Fruit fly (Drosophila melanogaster) whole organism, prepupa: ENCODE data around the gene CG17140.

ENCODE experiments used
- CG1621 ChIP-seq: fragments of 200-800 bp; sonication (Bioruptor generic); optimal IDR thresholded peaks from 3 replicates; lab custom pipeline; 2018; ENCODE audit warnings: missing biosample characterization, mild to moderate bottlenecking, missing genetic modification characterization
- Hr4 ChIP-seq: fragments of 200-800 bp; sonication (Bioruptor generic); optimal IDR thresholded peaks from 3 replicates; lab custom pipeline; 2016; ENCODE audit warnings: missing biosample characterization, missing genetic modification characterization
- Lpt ChIP-seq: fragments of 200-800 bp; sonication (Bioruptor generic); optimal IDR thresholded peaks from 3 replicates; lab custom pipeline; 2016; ENCODE audit warnings: missing biosample characterization, missing genetic modification characterization
- fd59A ChIP-seq: fragments of 200-800 bp; sonication (Bioruptor generic); optimal IDR thresholded peaks from 2 replicates; lab custom pipeline; 2017; ENCODE audit warnings: missing biosample characterization, mild to moderate bottlenecking, missing genetic modification characterization, missing genetic modification reagents

DNA sequence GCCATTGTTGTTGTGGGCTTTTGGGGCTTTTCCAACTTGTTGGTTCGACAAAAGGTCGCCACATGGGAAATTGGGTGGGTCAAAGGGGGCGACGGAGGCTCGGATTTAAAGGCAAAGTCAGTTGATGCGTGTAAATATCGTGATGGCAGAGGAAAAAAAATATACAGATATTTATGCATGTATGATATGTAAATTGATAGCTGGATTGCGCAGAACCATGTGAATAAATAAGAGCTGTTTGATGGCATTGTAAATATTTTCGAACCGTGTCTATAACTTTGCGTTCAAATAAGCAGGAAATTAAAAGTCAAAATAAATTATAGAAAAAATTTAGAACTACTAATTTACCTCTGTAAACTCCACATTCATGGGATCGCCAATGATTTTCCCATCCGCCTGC lies 22.8 kb downstream of the CG17140 start:
- no peak for TF ChIP-seq Lpt (GFP tag; lab: Kevin White, UChicago)
- TF ChIP-seq fd59A (GFP tag; lab: Kevin White, UChicago): no peak
- no peak for TF ChIP-seq CG1621 (tag; lab: Kevin White, UChicago)
- TF ChIP-seq Hr4 (GFP tag; lab: Kevin White, UChicago): no peak
